Worm (Caenorhabditis elegans) whole organism, L4/young adult: ENCODE results near the gene clc-24.
A peak's percentile ranks its signal among the peaks of the same experiment; 100 is the strongest.

Experiments
- W03F9.2 ChIP-seq: fragments of 150-350 bp; optimal IDR thresholded peaks from 2 replicates; lab custom pipeline; 2014; ENCODE audit warnings: missing biosample characterization, missing genetic modification characterization
- dao-5 ChIP-seq: sonication (generic microtip); optimal IDR thresholded peaks from 2 replicates; lab custom pipeline; 2016; ENCODE audit warnings: missing genotype, missing genetic modification characterization, moderate library complexity, missing compliant biosample characterization
- him-1 ChIP-seq: sonication (generic microtip); optimal IDR thresholded peaks from 2 replicates; lab custom pipeline; 2016; ENCODE audit warnings: missing genotype, missing genetic modification reagents, missing genetic modification characterization, missing compliant biosample characterization

Gene clc-24

DNA sequence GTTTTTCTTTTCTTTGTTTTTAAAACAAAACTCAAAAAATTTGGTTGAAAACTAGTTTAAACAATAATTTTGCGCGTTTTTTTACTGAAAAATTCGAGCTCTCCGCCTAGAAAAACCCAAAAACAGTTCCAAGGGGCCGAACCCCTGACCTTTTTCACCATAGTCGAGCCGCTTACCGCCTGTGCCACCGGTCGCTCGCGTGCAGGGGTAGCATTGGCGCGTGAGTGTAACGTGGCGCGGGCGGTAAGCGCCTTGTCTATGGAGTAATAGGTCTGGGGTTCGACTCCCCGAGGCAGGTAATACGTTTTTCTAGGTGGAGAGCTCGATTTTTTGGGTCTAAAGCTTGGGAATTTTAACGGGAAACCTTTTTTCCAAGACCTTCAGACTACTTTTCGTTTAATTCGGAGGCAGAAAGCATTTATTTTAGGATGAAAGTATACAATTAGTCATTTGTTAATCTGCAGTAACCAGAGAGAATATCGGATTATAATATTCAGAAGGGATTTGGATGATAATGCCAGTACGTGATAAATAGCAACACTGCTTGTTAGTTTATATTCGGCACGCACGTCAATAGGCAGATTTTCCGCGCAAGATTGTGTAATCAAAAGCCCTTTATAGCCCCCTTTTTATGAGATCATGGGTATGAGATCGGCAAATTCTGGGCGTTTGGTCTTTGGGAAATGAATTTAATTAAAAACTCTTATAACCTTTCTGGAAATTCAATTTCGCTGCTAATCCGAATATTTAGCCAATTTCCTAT, 2.5 kb upstream of the clc-24 start:
- TF ChIP-seq W03F9.2 (tag; lab: Kevin White, UChicago) (no peak), dao-5 (no peak)

DNA sequence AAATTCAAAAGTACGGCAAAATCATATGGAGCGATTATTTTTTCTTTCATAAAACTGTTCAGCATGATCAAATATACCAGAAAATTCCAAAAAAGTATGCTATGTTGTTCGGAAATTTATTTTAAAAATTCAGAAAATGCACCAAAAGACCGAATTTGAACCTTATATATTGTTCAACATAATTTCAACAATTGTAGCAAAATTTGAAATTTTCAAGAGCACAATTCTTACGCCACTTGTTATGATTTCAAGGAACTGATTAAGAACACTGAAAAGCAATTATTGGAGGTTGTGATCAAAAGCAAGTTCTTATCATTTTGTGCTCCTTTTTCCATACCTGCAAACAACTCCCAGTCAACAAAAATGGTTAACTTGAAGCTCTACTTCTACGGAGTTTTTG, 1.7 kb upstream of the clc-24 start, which contains the start of gene clc-27:
TSS of gene clc-27 (plus strand) at position 301 of the 400 bp plus-strand sequence.
- TF ChIP-seq W03F9.2 (tag; lab: Kevin White, UChicago) (no peak), him-1 (tag; lab: Kevin White, UChicago) (no peak), dao-5 (no peak)

DNA sequence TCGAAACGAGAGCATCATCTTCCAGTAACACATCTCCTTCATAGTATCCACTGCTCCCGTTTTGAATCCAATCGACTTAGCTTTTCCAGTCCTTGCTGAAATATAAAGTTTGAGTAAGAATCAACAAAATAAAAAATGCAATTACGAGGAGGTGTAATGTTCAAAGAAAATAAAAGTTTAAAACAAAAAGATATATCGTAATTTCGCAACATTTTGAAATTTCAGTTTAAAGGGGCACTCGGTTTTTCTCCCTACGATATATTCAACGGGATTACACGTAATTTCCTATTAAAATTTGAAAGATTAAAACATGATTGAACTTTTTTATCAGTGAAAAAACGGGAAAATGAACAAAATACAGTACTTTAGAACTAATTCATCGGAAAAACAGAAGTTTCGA, 6.2 kb downstream of the clc-24 start, which contains the start of gene Y34F4.3:
TSS of gene Y34F4.3 (minus strand) at position 101 of the 400 bp plus-strand sequence.
- TF ChIP-seq dao-5 (no peak), him-1 (tag; lab: Kevin White, UChicago) (no peak), W03F9.2 (tag; lab: Kevin White, UChicago) (no peak)

DNA sequence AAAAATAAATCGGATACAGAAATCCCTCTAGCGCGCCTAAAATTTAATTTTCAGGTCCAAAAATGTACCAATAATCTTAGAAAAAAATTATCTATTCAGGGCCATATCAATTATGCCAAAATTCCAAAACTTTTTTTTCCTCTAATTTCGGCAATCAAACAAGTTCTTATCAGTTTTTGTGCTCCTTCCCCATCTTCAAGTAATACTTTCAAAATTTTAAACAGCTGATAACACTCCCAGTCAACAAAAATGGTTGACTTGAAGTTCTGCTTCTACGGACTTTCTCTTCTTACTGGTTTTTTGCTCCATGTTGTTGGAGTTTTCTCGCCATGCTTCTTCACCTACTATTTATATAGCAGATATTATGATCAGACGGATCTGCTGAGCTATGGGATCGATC, 10.9 kb downstream of the clc-24 start, which contains the start of gene clc-23:
TSS of gene clc-23 (plus strand) at position 223 of the 400 bp plus-strand sequence.
- no peak for TF ChIP-seq him-1 (tag; lab: Kevin White, UChicago)
- TF ChIP-seq W03F9.2 (tag; lab: Kevin White, UChicago): no peak
- no peak for TF ChIP-seq dao-5

DNA sequence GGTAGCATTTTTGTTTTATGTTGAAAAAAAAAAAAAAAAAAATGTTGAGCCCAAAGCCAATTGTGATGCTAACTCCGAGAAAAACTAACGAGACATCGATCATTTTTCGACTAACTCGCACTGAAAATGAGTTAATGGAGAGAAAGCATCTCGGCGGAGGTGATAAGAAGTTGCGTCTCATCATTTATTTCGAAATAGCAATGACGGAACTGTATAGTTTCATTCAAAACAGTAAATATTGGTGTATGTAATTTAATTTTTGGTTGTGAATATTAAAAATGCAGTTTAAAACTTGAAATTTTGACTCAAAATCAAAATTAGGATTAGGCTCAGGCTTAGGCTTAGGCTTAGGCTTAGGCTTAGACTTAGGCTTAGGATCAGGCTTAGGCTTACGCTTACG, 16.4 kb downstream of the clc-24 start, which contains the start of gene clc-25:
TSS of gene clc-25 (minus strand) at position 101 of the 400 bp plus-strand sequence.
- TF ChIP-seq W03F9.2 (tag; lab: Kevin White, UChicago): no peak
- no peak for TF ChIP-seq dao-5
- no peak for TF ChIP-seq him-1 (tag; lab: Kevin White, UChicago)

DNA sequence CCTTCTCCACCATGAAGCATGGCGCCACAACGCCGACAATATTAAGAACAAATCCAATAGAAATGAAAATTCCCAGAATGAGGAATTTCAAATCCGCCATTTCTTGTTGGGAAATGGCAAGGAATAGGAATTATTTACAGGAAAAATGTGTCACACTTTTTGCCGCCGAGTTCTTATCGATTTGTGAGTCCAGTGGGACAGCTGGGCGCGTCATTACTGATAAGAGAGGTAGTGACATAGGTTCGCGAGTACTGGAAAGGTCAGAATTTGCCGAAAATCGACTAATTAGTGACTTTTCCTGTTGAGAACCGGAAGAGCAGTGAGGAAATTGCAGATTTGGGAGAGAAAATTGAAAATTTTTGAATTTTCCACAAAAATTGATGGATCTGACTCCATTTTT, 18.4 kb downstream of the clc-24 start:
- TF ChIP-seq W03F9.2 (tag; lab: Kevin White, UChicago) (no peak), dao-5 (no peak), him-1 (tag; lab: Kevin White, UChicago) (no peak)

DNA sequence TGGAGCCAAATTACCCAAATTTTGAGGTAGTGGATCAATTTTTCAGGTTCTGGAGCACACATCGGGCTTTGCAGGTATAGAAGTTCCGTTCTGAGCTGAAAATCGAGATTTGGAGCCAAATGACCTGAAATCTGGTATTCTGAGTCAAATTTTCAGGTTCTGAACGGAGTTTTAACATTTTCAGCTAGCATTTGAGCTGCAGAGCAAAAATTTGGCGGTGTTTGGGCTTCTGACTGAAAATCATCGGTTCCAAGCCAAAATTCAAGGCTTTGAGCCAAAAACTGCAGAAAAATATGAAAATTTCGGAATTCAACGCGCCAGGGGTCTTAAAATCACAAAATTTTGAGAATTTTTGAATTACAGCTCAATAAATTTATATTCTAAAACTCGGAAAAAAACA, 21.1 kb downstream of the clc-24 start, which contains the start of the genes clc-26 and E_BE45912.2:
TSS of gene clc-26 (minus strand) at position 101 of the 400 bp plus-strand sequence.
TSS of gene E_BE45912.2 (minus strand) at position 139 of the 400 bp plus-strand sequence.
- TF ChIP-seq him-1 (tag; lab: Kevin White, UChicago): no peak
- no peak for TF ChIP-seq W03F9.2 (tag; lab: Kevin White, UChicago)
- no peak for TF ChIP-seq dao-5

DNA sequence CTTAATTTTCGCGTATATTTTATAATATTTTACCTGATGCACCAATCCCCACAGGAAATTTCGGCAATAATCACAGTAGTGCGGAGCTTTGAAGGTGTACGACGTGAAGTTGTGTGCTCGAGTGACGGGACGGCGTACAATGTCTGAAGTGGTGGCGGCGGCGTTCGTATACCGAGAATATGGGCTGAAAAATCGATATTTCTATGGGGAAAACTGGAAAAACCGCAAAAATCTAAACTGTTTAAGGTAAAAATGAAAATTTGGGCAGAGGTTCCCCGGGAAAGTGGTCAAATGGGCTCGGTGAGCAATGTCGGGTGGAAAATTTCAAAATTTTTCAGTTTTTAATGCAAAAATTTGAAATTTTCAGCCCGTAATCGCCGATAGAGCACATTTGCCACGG, 25.0 kb downstream of the clc-24 start:
- TF ChIP-seq W03F9.2 (tag; lab: Kevin White, UChicago): no peak
- no peak for TF ChIP-seq him-1 (tag; lab: Kevin White, UChicago)
- TF ChIP-seq dao-5: no peak

DNA sequence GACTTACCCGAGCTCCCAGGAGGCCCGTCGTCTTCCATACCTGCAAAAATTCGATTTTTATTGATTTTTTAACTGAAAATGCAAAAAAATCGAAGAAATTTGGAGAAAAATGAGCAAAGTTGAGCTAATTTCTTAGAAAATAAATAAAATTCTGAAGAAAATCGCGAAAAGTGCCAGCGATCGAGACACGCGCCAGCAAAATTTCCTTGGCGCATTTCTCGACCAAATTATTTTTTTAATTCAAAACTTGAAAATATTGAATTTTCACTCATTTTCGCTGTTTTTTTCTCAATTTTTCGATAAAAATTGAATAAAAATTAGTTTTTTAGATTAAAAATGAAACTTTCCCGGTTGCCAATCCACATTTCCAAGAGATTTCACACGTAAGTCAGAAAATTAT, 27.3 kb downstream of the clc-24 start, which contains the start of the genes chin-1 and BE0003N10.1:
TSS of gene chin-1 (minus strand) at position 40 of the 400 bp plus-strand sequence.
TSS of gene BE0003N10.1 (plus strand) at position 320 of the 400 bp plus-strand sequence.
- TF ChIP-seq dao-5 (no peak), W03F9.2 (tag; lab: Kevin White, UChicago) (peak; percentile 45), him-1 (tag; lab: Kevin White, UChicago) (no peak)

DNA sequence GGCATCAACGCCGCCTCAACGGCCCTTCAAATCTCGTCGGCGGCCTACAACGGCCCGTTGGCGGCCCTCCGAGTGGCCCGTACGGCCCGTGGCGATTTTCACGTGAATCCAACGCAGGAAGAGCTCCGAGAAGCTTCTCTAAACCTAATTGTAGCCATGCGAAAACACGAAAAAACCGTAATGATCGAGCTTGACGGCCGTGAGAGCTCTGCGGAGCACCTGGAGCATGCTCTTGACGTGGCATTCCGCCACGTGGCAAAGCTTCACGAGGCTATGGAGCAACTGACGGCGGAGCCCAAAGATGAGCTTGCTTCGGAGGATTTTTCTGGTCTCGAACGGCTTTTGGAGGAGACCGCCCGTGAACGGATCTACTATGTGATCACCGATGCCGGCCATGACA, 30.2 kb downstream of the clc-24 start:
- TF ChIP-seq W03F9.2 (tag; lab: Kevin White, UChicago) (no peak), dao-5 (no peak)

DNA sequence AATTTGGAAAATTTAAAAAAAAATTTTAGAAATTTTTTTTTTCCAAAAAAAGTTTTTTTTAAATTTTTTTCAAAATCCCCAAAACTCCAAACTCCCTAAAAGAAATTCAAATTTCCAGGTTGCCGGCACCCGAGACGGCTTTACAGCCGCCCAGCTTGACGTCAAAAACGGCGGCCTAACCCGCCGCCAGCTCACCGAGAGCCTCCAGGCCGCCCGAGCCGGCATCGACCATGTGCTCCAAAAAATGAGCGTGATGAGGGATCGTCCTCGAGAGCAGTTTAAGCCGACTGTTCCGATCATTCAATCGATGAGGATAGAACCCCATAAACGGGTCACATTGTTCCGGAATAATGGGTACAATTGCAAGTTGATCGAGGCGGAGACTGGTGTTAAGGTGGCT, 34.0 kb downstream of the clc-24 start:
- no peak for TF ChIP-seq W03F9.2 (tag; lab: Kevin White, UChicago)
- no peak for TF ChIP-seq dao-5
- TF ChIP-seq him-1 (tag; lab: Kevin White, UChicago): no peak

DNA sequence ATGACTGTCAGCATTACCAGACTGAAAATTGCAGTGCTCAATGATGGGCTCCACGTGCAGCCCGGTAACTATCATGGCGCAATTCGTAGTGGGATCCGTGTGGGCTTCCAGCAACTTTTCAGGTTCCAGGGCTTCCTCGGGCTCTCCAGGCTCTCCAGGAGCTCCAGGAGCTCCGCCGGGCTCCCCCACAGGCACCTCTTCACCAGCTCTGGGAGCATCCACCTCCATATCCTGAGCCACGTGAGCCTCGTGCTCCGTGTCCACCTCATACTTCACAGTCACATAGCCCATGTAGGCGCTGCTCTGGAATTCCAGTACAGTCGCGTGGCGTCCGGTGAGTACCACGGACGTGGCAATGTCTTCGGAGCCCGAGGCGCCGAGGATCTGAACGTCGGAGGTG, 42.0 kb downstream of the clc-24 start:
- TF ChIP-seq dao-5: no peak
- no peak for TF ChIP-seq him-1 (tag; lab: Kevin White, UChicago)
- no peak for TF ChIP-seq W03F9.2 (tag; lab: Kevin White, UChicago)

DNA sequence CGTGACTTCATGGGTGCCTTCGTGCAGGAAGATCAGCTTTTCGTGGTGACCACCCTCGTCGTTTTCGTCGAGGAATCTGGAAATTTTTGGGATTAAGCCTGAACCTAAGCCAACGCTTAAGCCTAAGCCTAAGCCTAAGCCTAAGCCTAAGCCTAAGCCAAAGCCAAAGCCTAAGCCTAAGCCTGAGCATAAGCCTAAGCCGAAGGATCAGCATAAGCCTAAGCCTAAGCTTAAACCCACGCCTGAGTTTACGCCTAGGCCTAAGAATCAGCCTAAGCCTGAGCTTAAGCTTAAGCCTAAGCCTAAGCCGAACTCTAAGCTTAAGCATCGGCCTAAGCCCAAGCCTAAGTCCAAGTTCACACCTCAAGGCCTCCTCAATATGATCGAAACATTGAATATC, 42.5 kb downstream of the clc-24 start:
- TF ChIP-seq W03F9.2 (tag; lab: Kevin White, UChicago): no peak

DNA sequence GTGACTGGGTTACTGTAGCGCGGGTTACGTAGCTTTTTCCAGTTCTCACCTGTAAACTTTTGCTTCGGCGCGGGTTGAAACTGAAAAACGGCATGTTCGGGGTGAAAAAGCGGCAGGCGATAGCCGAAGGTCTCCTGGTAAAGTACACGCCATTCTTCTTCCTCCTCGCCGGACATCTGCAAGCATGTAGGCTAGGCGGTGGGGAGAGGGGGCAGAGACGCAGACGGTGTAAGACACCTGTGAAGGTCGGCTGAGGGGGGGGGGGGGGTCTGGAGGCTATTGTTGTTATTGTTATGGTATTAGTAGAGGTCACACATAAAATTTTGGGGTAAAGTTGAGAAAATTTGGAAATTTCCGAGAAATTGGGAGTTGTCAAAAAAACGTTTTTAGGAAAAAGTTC, 43.2 kb downstream of the clc-24 start, which contains the start of gene fbxo-11.2:
TSS of gene fbxo-11.2 (minus strand) at position 176 of the 400 bp plus-strand sequence.
- TF ChIP-seq him-1 (tag; lab: Kevin White, UChicago): no peak
- TF ChIP-seq dao-5: no peak
- TF ChIP-seq W03F9.2 (tag; lab: Kevin White, UChicago): no peak
